Fruit fly (Drosophila melanogaster) whole organism, embryonic: ENCODE results near the gene Acat2.

ENCODE experiments used
- ATbp ChIP-seq: fragments of 200-800 bp; sonication (Bioruptor generic); optimal IDR thresholded peaks from 2 replicates; lab custom pipeline; 2017; ENCODE audit warnings: missing biosample characterization, mild to moderate bottlenecking, missing genetic modification characterization, missing genetic modification reagents
- Antp ChIP-seq: fragments of 200-800 bp; sonication (Bioruptor generic); optimal IDR thresholded peaks from 3 replicates; lab custom pipeline; 2016; ENCODE audit warnings: missing biosample characterization, missing genetic modification characterization
- BEAF-32 ChIP-seq: fragments of 200-800 bp; sonication (Bioruptor generic); optimal IDR thresholded peaks from 3 replicates; lab custom pipeline; 2017; ENCODE audit warnings: missing biosample characterization, missing genetic modification characterization, mild to moderate bottlenecking, moderate library complexity, missing genetic modification reagents
- Bgb ChIP-seq: fragments of 200-800 bp; sonication (Bioruptor generic); IDR thresholded peaks from 2 replicates; pipeline ENCODE4 v1.3.6; 2022; ENCODE audit warnings: missing biosample characterization, missing genetic modification characterization; ENCODE audit not compliant: partially characterized antibody
- Blimp-1 ChIP-seq: fragments of 200-800 bp; sonication (Bioruptor generic); optimal IDR thresholded peaks from 3 replicates; lab custom pipeline; 2018; ENCODE audit warnings: missing biosample characterization, missing genetic modification characterization, mild to moderate bottlenecking, moderate library complexity, missing genetic modification reagents
- CG10321 ChIP-seq: fragments of 200-800 bp; sonication (Bioruptor generic); IDR thresholded peaks from 2 replicates; pipeline ENCODE4 v1.3.6; 2022; ENCODE audit warnings: missing biosample characterization, missing genetic modification characterization
- CG10959 ChIP-seq: fragments of 200-800 bp; sonication (Bioruptor generic); IDR thresholded peaks from 2 replicates; pipeline ENCODE4 v1.3.6; 2022; ENCODE audit warnings: missing biosample characterization, missing genetic modification characterization
- CG11085 ChIP-seq: fragments of 200-800 bp; sonication (Bioruptor generic); IDR thresholded peaks from 2 replicates; pipeline ENCODE4 v1.3.6; 2022; ENCODE audit warnings: missing biosample characterization, missing genetic modification characterization
- CG11504 ChIP-seq: fragments of 200-800 bp; sonication (Bioruptor generic); optimal IDR thresholded peaks from 3 replicates; lab custom pipeline; 2019; ENCODE audit warnings: missing biosample characterization, mild to moderate bottlenecking, missing genetic modification characterization, moderate library complexity
- CG12104 ChIP-seq: fragments of 200-800 bp; sonication (Bioruptor generic); optimal IDR thresholded peaks from 3 replicates; lab custom pipeline; 2016; ENCODE audit warnings: missing biosample characterization, missing genetic modification characterization
- CG12659 ChIP-seq: fragments of 200-800 bp; sonication (Bioruptor generic); optimal IDR thresholded peaks from 3 replicates; lab custom pipeline; 2017; ENCODE audit warnings: mild to moderate bottlenecking, missing biosample characterization, missing genetic modification reagents, missing genetic modification characterization
- CG14014 ChIP-seq: fragments of 200-800 bp; sonication (Bioruptor generic); IDR thresholded peaks from 2 replicates; pipeline ENCODE4 v1.3.6; 2022; ENCODE audit warnings: missing biosample characterization, missing genetic modification characterization
- CG1603 ChIP-seq: fragments of 200-800 bp; sonication (Bioruptor generic); optimal IDR thresholded peaks from 2 replicates; lab custom pipeline; 2019; ENCODE audit warnings: missing biosample characterization, mild to moderate bottlenecking, missing genetic modification characterization, moderate library complexity
- CG16813 ChIP-seq: fragments of 200-800 bp; sonication (Bioruptor generic); IDR thresholded peaks from 3 replicates; pipeline ENCODE4 v1.3.6; 2022; ENCODE audit warnings: missing biosample characterization, missing genetic modification characterization; ENCODE audit not compliant: partially characterized antibody
- CG18262 ChIP-seq: fragments of 200-800 bp; optimal IDR thresholded peaks from 3 replicates; lab custom pipeline; 2019; ENCODE audit warnings: missing biosample characterization, mild to moderate bottlenecking, missing genetic modification characterization, moderate library complexity
- CG2120 ChIP-seq: fragments of 200-800 bp; sonication (Bioruptor generic); optimal IDR thresholded peaks from 3 replicates; lab custom pipeline; 2016; ENCODE audit warnings: missing biosample characterization, missing genetic modification characterization
- CG2129 ChIP-seq: fragments of 200-800 bp; sonication (Bioruptor generic); IDR thresholded peaks from 2 replicates; pipeline ENCODE4 v1.3.6; 2022; ENCODE audit warnings: missing biosample characterization, missing genetic modification characterization; ENCODE audit not compliant: partially characterized antibody
- CG2678 ChIP-seq: fragments of 200-800 bp; sonication (Bioruptor generic); optimal IDR thresholded peaks from 3 replicates; lab custom pipeline; 2019; ENCODE audit warnings: missing biosample characterization, mild to moderate bottlenecking, missing genetic modification characterization, moderate library complexity
- CG6689 ChIP-seq: fragments of 200-800 bp; sonication (Bioruptor generic); IDR thresholded peaks from 2 replicates; pipeline ENCODE4 v1.3.6; 2022; ENCODE audit warnings: missing biosample characterization, missing genetic modification characterization
- CG6813 ChIP-seq: fragments of 200-800 bp; sonication (Bioruptor generic); optimal IDR thresholded peaks from 2 replicates; lab custom pipeline; 2017; ENCODE audit warnings: missing biosample characterization, missing genetic modification characterization, mild to moderate bottlenecking, moderate library complexity, missing genetic modification reagents
- Chrac-16 ChIP-seq: fragments of 200-800 bp; sonication (Bioruptor generic); optimal IDR thresholded peaks from 3 replicates; lab custom pipeline; 2016; ENCODE audit warnings: missing biosample characterization, missing genetic modification characterization
- CrebB ChIP-seq: fragments of 200-800 bp; sonication (Bioruptor generic); optimal IDR thresholded peaks from 3 replicates; lab custom pipeline; 2018; ENCODE audit warnings: missing biosample characterization, mild to moderate bottlenecking, missing genetic modification characterization
- Ets65A ChIP-seq: fragments of 200-800 bp; sonication (Bioruptor generic); peaks from one replicate; lab custom pipeline; 2016; ENCODE audit warnings: missing biosample characterization, missing genetic modification characterization
- Fer3 ChIP-seq: fragments of 200-800 bp; sonication (Bioruptor generic); optimal IDR thresholded peaks from 2 replicates; lab custom pipeline; 2018; ENCODE audit warnings: missing biosample characterization, mild to moderate bottlenecking, missing genetic modification characterization, moderate library complexity
- HmgD ChIP-seq: fragments of 200-800 bp; sonication (Bioruptor generic); optimal IDR thresholded peaks from 3 replicates; lab custom pipeline; 2016; ENCODE audit warnings: missing biosample characterization, missing genetic modification characterization
- Max ChIP-seq: fragments of 200-800 bp; sonication (Bioruptor generic); optimal IDR thresholded peaks from 2 replicates; lab custom pipeline; 2016; ENCODE audit warnings: missing biosample characterization, mild to moderate bottlenecking, missing genetic modification characterization
- Opbp ChIP-seq: fragments of 200-800 bp; sonication (Bioruptor generic); IDR thresholded peaks from 3 replicates; pipeline ENCODE4 v1.3.6; 2022; ENCODE audit warnings: missing biosample characterization, missing genetic modification characterization; ENCODE audit not compliant: partially characterized antibody
- YL-1 ChIP-seq: fragments of 200-800 bp; sonication (Bioruptor generic); optimal IDR thresholded peaks from 3 replicates; lab custom pipeline; 2017; ENCODE audit warnings: missing biosample characterization, mild to moderate bottlenecking, missing genetic modification characterization
- abd-A ChIP-seq: fragments of 200-800 bp; sonication (Bioruptor generic); optimal IDR thresholded peaks from 3 replicates; lab custom pipeline; 2019; ENCODE audit warnings: missing biosample characterization, mild to moderate bottlenecking, missing genetic modification characterization, moderate library complexity
- bbx ChIP-seq: fragments of 200-800 bp; sonication (Bioruptor generic); IDR thresholded peaks from 2 replicates; pipeline ENCODE4 v1.3.6; 2022; ENCODE audit warnings: missing biosample characterization, missing genetic modification characterization; ENCODE audit not compliant: partially characterized antibody
- bsh ChIP-seq, 2 experiments: fragments of 200-800 bp; sonication (Bioruptor generic); optimal IDR thresholded peaks; 2 replicates each; lab custom pipeline; 2017 to 2018; ENCODE audit warnings: mild to moderate bottlenecking in 2 of 2, missing biosample characterization in 2 of 2, missing genetic modification characterization in 2 of 2, moderate library complexity in 1 of 2
- caup ChIP-seq: fragments of 200-800 bp; sonication (Bioruptor generic); optimal IDR thresholded peaks from 3 replicates; lab custom pipeline; 2017; ENCODE audit warnings: missing biosample characterization, mild to moderate bottlenecking, missing genetic modification characterization, moderate library complexity; ENCODE audit not compliant: severe bottlenecking
- ci ChIP-seq: fragments of 200-800 bp; sonication (Bioruptor generic); IDR thresholded peaks from 3 replicates; pipeline ENCODE4 v1.3.6; 2022; ENCODE audit warnings: missing biosample characterization, missing genetic modification characterization
- cwo ChIP-seq: fragments of 200-800 bp; sonication (Bioruptor generic); optimal IDR thresholded peaks from 3 replicates; lab custom pipeline; 2017; ENCODE audit warnings: missing biosample characterization, missing genetic modification characterization, mild to moderate bottlenecking, moderate library complexity, missing genetic modification reagents
- dati ChIP-seq: fragments of 200-800 bp; sonication (Bioruptor generic); IDR thresholded peaks from 2 replicates; pipeline ENCODE4 v1.3.6; 2022; ENCODE audit warnings: missing biosample characterization, missing genetic modification characterization
- ems ChIP-seq: fragments of 200-800 bp; sonication (Bioruptor generic); optimal IDR thresholded peaks from 3 replicates; lab custom pipeline; 2016; ENCODE audit warnings: missing biosample characterization, missing genetic modification characterization
- ftz-f1 ChIP-seq: fragments of 200-800 bp; sonication (Bioruptor generic); optimal IDR thresholded peaks from 2 replicates; lab custom pipeline; 2016; ENCODE audit warnings: missing biosample characterization, missing genetic modification characterization
- grn ChIP-seq: fragments of 200-800 bp; sonication (Bioruptor generic); optimal IDR thresholded peaks from 3 replicates; lab custom pipeline; 2017; ENCODE audit warnings: missing biosample characterization, missing genetic modification characterization
- hkb ChIP-seq, 2 experiments: fragments of 200-800 bp in 1 of 2; fragments of >200 bp in 1 of 2; sonication (Bioruptor generic) in 1 of 2; IDR thresholded peaks in 1 of 2; optimal IDR thresholded peaks in 1 of 2; 2 replicates each; pipeline versions ENCODE4 v1.3.6 to Lab custom; 2017 to 2022; ENCODE audit warnings: missing biosample characterization in 1 of 2, missing genetic modification characterization in 1 of 2
- jigr1 ChIP-seq: fragments of 200-800 bp; sonication (Bioruptor generic); IDR thresholded peaks from 3 replicates; pipeline ENCODE4 v1.3.6; 2022; ENCODE audit warnings: missing biosample characterization, missing genetic modification characterization
- kni ChIP-seq: fragments of 200-800 bp; sonication (Bioruptor generic); optimal IDR thresholded peaks from 3 replicates; lab custom pipeline; 2017; ENCODE audit warnings: mild to moderate bottlenecking, missing biosample characterization, missing genetic modification reagents, missing genetic modification characterization
- nmo ChIP-seq: fragments of 200-800 bp; sonication (Bioruptor generic); optimal IDR thresholded peaks from 2 replicates; lab custom pipeline; 2018; ENCODE audit warnings: missing biosample characterization, mild to moderate bottlenecking, missing genetic modification characterization, moderate library complexity
- otp ChIP-seq: fragments of 200-800 bp; sonication (Bioruptor generic); IDR thresholded peaks from 3 replicates; pipeline ENCODE4, ENCODE4 v1.3.6; 2022; ENCODE audit warnings: missing biosample characterization, missing genetic modification characterization
- run ChIP-seq: fragments of 200-800 bp; sonication (Bioruptor generic); optimal IDR thresholded peaks from 3 replicates; lab custom pipeline; 2018; ENCODE audit warnings: missing biosample characterization, mild to moderate bottlenecking, missing genetic modification characterization
- sens ChIP-seq: fragments of 200-800 bp; sonication (Bioruptor generic); peaks from one replicate; lab custom pipeline; 2016; ENCODE audit warnings: missing biosample characterization, missing genetic modification characterization
- slbo ChIP-seq: fragments of 200-800 bp; sonication (Bioruptor generic); IDR thresholded peaks from 2 replicates; pipeline ENCODE4 v1.3.6; 2022; ENCODE audit warnings: missing biosample characterization, missing genetic modification characterization
- tio ChIP-seq: fragments of 200-800 bp; sonication (Bioruptor generic); optimal IDR thresholded peaks from 2 replicates; lab custom pipeline; 2017; ENCODE audit warnings: missing biosample characterization, missing genetic modification characterization, inconsistent platforms
- tll ChIP-seq, 2 experiments: fragments of 200-800 bp in 1 of 2; fragments of >200 bp in 1 of 2; sonication (Bioruptor generic) in 1 of 2; optimal IDR thresholded peaks; 2 replicates each; lab custom pipeline; 2017 to 2019; ENCODE audit warnings: missing biosample characterization in 2 of 2, missing genetic modification characterization in 2 of 2, mild to moderate bottlenecking in 1 of 2, moderate library complexity in 1 of 2
- trh ChIP-seq: fragments of 200-800 bp; sonication (Bioruptor generic); optimal IDR thresholded peaks from 2 replicates; lab custom pipeline; 2016; ENCODE audit warnings: missing biosample characterization, missing genetic modification characterization

Gene Acat2

DNA sequence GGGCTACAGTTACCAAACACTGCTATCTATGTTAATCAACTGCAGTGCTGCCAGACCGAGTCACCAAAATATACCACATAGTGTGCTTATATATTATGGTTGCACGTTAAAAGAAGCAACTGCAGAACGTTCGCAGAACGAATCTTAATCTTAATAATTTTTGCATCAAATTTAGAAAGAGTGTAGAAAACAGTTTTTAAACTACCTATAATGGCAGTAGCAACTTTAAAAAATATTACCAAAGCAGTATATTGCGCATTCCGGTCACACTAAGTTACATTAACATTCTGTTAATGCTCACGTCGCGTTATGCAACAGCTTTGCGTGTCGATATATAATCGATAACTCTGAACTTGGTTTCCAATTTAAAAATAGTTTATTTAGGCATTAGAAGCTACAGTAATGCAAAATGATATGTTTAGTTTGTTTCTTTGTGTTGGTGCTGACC lies 39.4 kb downstream of the Acat2 start, which contains the start of gene indra (continued):
- TF ChIP-seq tio (GFP tag; lab: Kevin White, UChicago) (no peak), Blimp-1 (GFP tag; lab: Kevin White, UChicago) (no peak), CG11085 (no peak), jigr1 (GFP tag; lab: Robert Waterston, UW) (no peak), nmo (GFP tag; lab: Kevin White, UChicago) (peak; percentile 74), CG14014 (GFP tag; lab: Robert Waterston, UW) (peak; percentile 57; the same call in 1 of the 2 replicates), caup (GFP tag; lab: Kevin White, UChicago) (peak; percentile 24), ems (GFP tag; lab: Kevin White, UChicago) (peak; percentile 63), CG1603 (tag; lab: Kevin White, UChicago) (peak; percentile 27), sens (peak; percentile 95), dati (GFP tag; lab: Robert Waterston, UW) (no peak), CG12104 (GFP tag; lab: Kevin White, UChicago) (peak; percentile 49), CG12659 (GFP tag; lab: Kevin White, UChicago) (peak; percentile 81), ATbp (no peak), bsh (GFP tag; optimal IDR thresholded peaks at IDR 0.05; lab: Kevin White, UChicago) (peak in 1 of 2 experiments; percentile 39), YL-1 (GFP tag; lab: Kevin White, UChicago) (peak; percentile 96), run (no peak), abd-A (no peak), bbx (GFP tag; lab: Robert Waterston, UW) (peak; percentile 76), slbo (GFP tag; lab: Robert Waterston, UW) (peak; percentile 59), CG16813 (peak; percentile 60), Fer3 (tag; lab: Kevin White, UChicago) (peak; percentile 7), CG10959 (no peak), CG6813 (GFP tag; lab: Kevin White, UChicago) (no peak), CG6689 (GFP tag; lab: Robert Waterston, UW) (peak; percentile 56; the same call in 1 of the 2 replicates), Ets65A (GFP tag; lab: Kevin White, UChicago) (peak; percentile 85), ftz-f1 (GFP tag; lab: Kevin White, UChicago) (no peak), hkb (optimal IDR thresholded peaks at IDR 0.05; lab: Kevin White, UChicago) (no peak), hkb (GFP tag; IDR thresholded peaks at IDR 0.05; lab: Robert Waterston, UW) (no peak; the same call in 1 of the 2 replicates), Bgb (GFP tag; lab: Robert Waterston, UW) (peak; percentile 64), tll (GFP tag; optimal IDR thresholded peaks at IDR 0.05; lab: Kevin White, UChicago) (no peak), Max (GFP tag; lab: Kevin White, UChicago) (peak; percentile 81), cwo (GFP tag; lab: Kevin White, UChicago) (no peak), CG2678 (tag; lab: Kevin White, UChicago) (no peak), CG2129 (GFP tag; lab: Robert Waterston, UW) (no peak), ci (0 out of 3 replicates have a peak, but pooled peaks have one; percentile 58), otp (GFP tag; lab: Robert Waterston, UW) (no peak), Chrac-16 (GFP tag; lab: Kevin White, UChicago) (peak; percentile 60), trh (no peak), CG2120 (GFP tag; lab: Kevin White, UChicago) (peak; percentile 83), grn (no peak), CG11504 (no peak), kni (GFP tag; lab: Kevin White, UChicago) (no peak), Antp (peak; percentile 61), CrebB (tag; lab: Kevin White, UChicago) (peak; percentile 10), BEAF-32 (peak; percentile 75), Opbp (peak; percentile 71; the same call in 2 of the 3 replicates), HmgD (GFP tag; lab: Kevin White, UChicago) (no peak), CG18262 (peak; percentile 45), CG10321 (no peak)
